Fruit fly (Drosophila melanogaster) whole organism, embryonic: ENCODE results near the gene Cypl.

ENCODE experiments used
- Atf6 ChIP-seq: fragments of 200-800 bp; sonication (Bioruptor generic); IDR thresholded peaks from 2 replicates; pipeline ENCODE4 v1.3.6; 2022; ENCODE audit warnings: missing biosample characterization, missing genetic modification characterization
- B-H2 ChIP-seq: fragments of 200-800 bp; sonication (Bioruptor generic); optimal IDR thresholded peaks from 2 replicates; lab custom pipeline; 2018; ENCODE audit warnings: missing biosample characterization, mild to moderate bottlenecking, missing genetic modification characterization
- CG10565 ChIP-seq: fragments of 200-800 bp; sonication (Bioruptor generic); optimal IDR thresholded peaks from 3 replicates; lab custom pipeline; 2016; ENCODE audit warnings: missing biosample characterization, mild to moderate bottlenecking, missing genetic modification characterization
- CG1233 ChIP-seq: fragments of 200-800 bp; sonication (Bioruptor generic); optimal IDR thresholded peaks from 4 replicates; lab custom pipeline; 2018; ENCODE audit warnings: missing biosample characterization, mild to moderate bottlenecking, missing genetic modification characterization
- CG12744 ChIP-seq: fragments of 200-800 bp; sonication (Bioruptor generic); optimal IDR thresholded peaks from 2 replicates; lab custom pipeline; 2016; ENCODE audit warnings: missing biosample characterization, missing genetic modification characterization
- CG13287 ChIP-seq: fragments of 200-800 bp; sonication (Bioruptor generic); IDR thresholded peaks from 2 replicates; pipeline ENCODE4 v1.3.6; 2022; ENCODE audit warnings: missing biosample characterization, missing genetic modification characterization; ENCODE audit not compliant: partially characterized antibody
- CG13424 ChIP-seq: fragments of 200-800 bp; sonication (Bioruptor generic); optimal IDR thresholded peaks from 2 replicates; lab custom pipeline; 2019; ENCODE audit warnings: missing biosample characterization, mild to moderate bottlenecking, missing genetic modification characterization, moderate library complexity
- CG13894 ChIP-seq: fragments of 200-800 bp; sonication (Bioruptor generic); optimal IDR thresholded peaks from 3 replicates; lab custom pipeline; 2018; ENCODE audit warnings: missing biosample characterization, mild to moderate bottlenecking, missing genetic modification characterization, moderate library complexity
- CG1529 ChIP-seq: fragments of 200-800 bp; sonication (Bioruptor generic); optimal IDR thresholded peaks from 3 replicates; lab custom pipeline; 2018; ENCODE audit warnings: missing biosample characterization, missing genetic modification characterization
- CG1602 ChIP-seq: fragments of 200-800 bp; sonication (Bioruptor generic); optimal IDR thresholded peaks from 3 replicates; lab custom pipeline; 2016; ENCODE audit warnings: missing biosample characterization, missing genetic modification characterization
- CG31388 ChIP-seq: fragments of 200-800 bp; sonication (Bioruptor generic); optimal IDR thresholded peaks from 2 replicates; lab custom pipeline; 2016; ENCODE audit warnings: missing biosample characterization, missing genetic modification characterization
- CG31441 ChIP-seq: fragments of 200-800 bp; sonication (Bioruptor generic); IDR thresholded peaks from 2 replicates; pipeline ENCODE4 v1.3.6; 2022; ENCODE audit warnings: missing biosample characterization, missing genetic modification characterization
- CG4707 ChIP-seq: fragments of 200-800 bp; sonication (Bioruptor generic); optimal IDR thresholded peaks from 2 replicates; lab custom pipeline; 2018; ENCODE audit warnings: missing biosample characterization, mild to moderate bottlenecking, missing genetic modification characterization, moderate library complexity
- CG4820 ChIP-seq: fragments of 200-800 bp; sonication (Bioruptor generic); optimal IDR thresholded peaks from 3 replicates; lab custom pipeline; 2016; ENCODE audit warnings: missing biosample characterization, missing genetic modification characterization
- CG7556 ChIP-seq: fragments of 200-800 bp; sonication (Bioruptor generic); optimal IDR thresholded peaks from 2 replicates; lab custom pipeline; 2017; ENCODE audit warnings: missing biosample characterization, mild to moderate bottlenecking, missing genetic modification characterization
- CG9437 ChIP-seq: fragments of 200-800 bp; sonication (Bioruptor generic); optimal IDR thresholded peaks from 2 replicates; lab custom pipeline; 2018; ENCODE audit warnings: missing biosample characterization, mild to moderate bottlenecking, missing genetic modification characterization
- CG9797 ChIP-seq: fragments of 200-800 bp; sonication (Bioruptor generic); optimal IDR thresholded peaks from 3 replicates; lab custom pipeline; 2018; ENCODE audit warnings: missing biosample characterization, mild to moderate bottlenecking, missing genetic modification characterization
- CHES-1-like ChIP-seq: fragments of 200-800 bp; sonication (Bioruptor generic); optimal IDR thresholded peaks from 2 replicates; lab custom pipeline; 2016; ENCODE audit warnings: missing biosample characterization, missing genetic modification characterization
- CkIIα-i1 ChIP-seq: fragments of 200-800 bp; sonication (Bioruptor generic); IDR thresholded peaks from 2 replicates; pipeline ENCODE4 v1.3.6; 2022; ENCODE audit warnings: missing biosample characterization, missing genetic modification characterization
- D ChIP-seq, 2 experiments: fragments of 200-800 bp in 1 of 2; fragments of >200 bp in 1 of 2; sonication (Bioruptor generic) in 1 of 2; optimal IDR thresholded peaks; 2 replicates in 1 of 2; 3 replicates in 1 of 2; lab custom pipeline; 2017; ENCODE audit warnings: mild to moderate bottlenecking in 1 of 2, missing biosample characterization in 1 of 2, missing genetic modification characterization in 1 of 2, missing genetic modification reagents in 1 of 2
- Dad ChIP-seq: fragments of 200-800 bp; sonication (Bioruptor generic); optimal IDR thresholded peaks from 3 replicates; lab custom pipeline; 2016; ENCODE audit warnings: missing biosample characterization, missing genetic modification characterization
- Dbx ChIP-seq: fragments of 200-800 bp; sonication (Bioruptor generic); IDR thresholded peaks from 3 replicates; pipeline ENCODE4 v1.3.6; 2022; ENCODE audit warnings: missing biosample characterization, missing genetic modification characterization
- Dfd ChIP-seq, 2 experiments: fragments of >200 bp; optimal IDR thresholded peaks; 2 replicates each; lab custom pipeline; 2017; ENCODE audit warnings: missing biosample characterization in 2 of 2, missing genetic modification characterization in 2 of 2
- Hr39 ChIP-seq: fragments of >200 bp; optimal IDR thresholded peaks from 2 replicates; lab custom pipeline; 2017
- Hr78 ChIP-seq, 2 experiments: fragments of 200-800 bp in 1 of 2; fragments of >200 bp in 1 of 2; sonication (Bioruptor generic) in 1 of 2; optimal IDR thresholded peaks; 2 replicates each; lab custom pipeline; 2017 to 2019; ENCODE audit warnings: missing biosample characterization in 2 of 2, missing genetic modification characterization in 2 of 2, mild to moderate bottlenecking in 1 of 2, moderate library complexity in 1 of 2
- MESR4 ChIP-seq: fragments of 200-800 bp; sonication (Bioruptor generic); optimal IDR thresholded peaks from 2 replicates; lab custom pipeline; 2018; ENCODE audit warnings: missing biosample characterization, mild to moderate bottlenecking, missing genetic modification characterization, moderate library complexity
- Max ChIP-seq: fragments of 200-800 bp; sonication (Bioruptor generic); optimal IDR thresholded peaks from 2 replicates; lab custom pipeline; 2016; ENCODE audit warnings: missing biosample characterization, mild to moderate bottlenecking, missing genetic modification characterization
- NFAT ChIP-seq: fragments of 200-800 bp; sonication (Bioruptor generic); IDR thresholded peaks from 2 replicates; pipeline ENCODE4 v1.3.6; 2022; ENCODE audit warnings: missing biosample characterization, missing genetic modification characterization
- Pdp1 ChIP-seq, 2 experiments: fragments of 200-800 bp; sonication (Bioruptor generic); optimal IDR thresholded peaks; 3 replicates each; lab custom pipeline; 2016; ENCODE audit warnings: missing biosample characterization in 2 of 2, missing genetic modification characterization in 2 of 2, mild to moderate bottlenecking in 1 of 2, moderate library complexity in 1 of 2
- Sry-β ChIP-seq: fragments of 200-800 bp; sonication (Bioruptor generic); optimal IDR thresholded peaks from 2 replicates; lab custom pipeline; 2018; ENCODE audit warnings: missing biosample characterization, mild to moderate bottlenecking, missing genetic modification characterization, moderate library complexity
- bowl ChIP-seq: fragments of 200-800 bp; sonication (Bioruptor generic); IDR thresholded peaks from 2 replicates; pipeline ENCODE4 v1.3.6; 2022; ENCODE audit warnings: missing biosample characterization, missing genetic modification characterization
- dysf ChIP-seq: fragments of 200-800 bp; sonication (Bioruptor generic); IDR thresholded peaks from 3 replicates; pipeline ENCODE4 v1.3.6; 2022; ENCODE audit warnings: missing biosample characterization, missing genetic modification characterization
- grn ChIP-seq: fragments of 200-800 bp; sonication (Bioruptor generic); optimal IDR thresholded peaks from 3 replicates; lab custom pipeline; 2017; ENCODE audit warnings: missing biosample characterization, missing genetic modification characterization
- hkb ChIP-seq, 2 experiments: fragments of 200-800 bp in 1 of 2; fragments of >200 bp in 1 of 2; sonication (Bioruptor generic) in 1 of 2; IDR thresholded peaks in 1 of 2; optimal IDR thresholded peaks in 1 of 2; 2 replicates each; pipeline versions ENCODE4 v1.3.6 to Lab custom; 2017 to 2022; ENCODE audit warnings: missing biosample characterization in 1 of 2, missing genetic modification characterization in 1 of 2
- oc ChIP-seq: fragments of 200-800 bp; sonication (Bioruptor generic); optimal IDR thresholded peaks from 2 replicates; lab custom pipeline; 2018; ENCODE audit warnings: missing biosample characterization, mild to moderate bottlenecking, missing genetic modification characterization, moderate library complexity
- odd ChIP-seq: fragments of 200-800 bp; sonication (Bioruptor generic); optimal IDR thresholded peaks from 2 replicates; lab custom pipeline; 2017; ENCODE audit warnings: missing biosample characterization, mild to moderate bottlenecking, missing genetic modification characterization
- pros ChIP-seq: fragments of 200-800 bp; sonication (Bioruptor generic); optimal IDR thresholded peaks from 3 replicates; lab custom pipeline; 2019; ENCODE audit warnings: missing biosample characterization, mild to moderate bottlenecking, missing genetic modification characterization, moderate library complexity
- psq ChIP-seq: fragments of 200-800 bp; sonication (Bioruptor generic); optimal IDR thresholded peaks from 2 replicates; lab custom pipeline; 2017; ENCODE audit warnings: missing biosample characterization, missing genetic modification characterization
- ro ChIP-seq: fragments of 200-800 bp; sonication (Bioruptor generic); IDR thresholded peaks from 2 replicates; pipeline ENCODE4 v1.3.6; 2022; ENCODE audit warnings: missing biosample characterization, missing genetic modification characterization
- row ChIP-seq: fragments of 200-800 bp; sonication (Bioruptor generic); IDR thresholded peaks from 3 replicates; pipeline ENCODE4 v1.3.6; 2022; ENCODE audit warnings: missing biosample characterization, missing genetic modification characterization
- salm ChIP-seq: fragments of 200-800 bp; sonication (Bioruptor generic); optimal IDR thresholded peaks from 2 replicates; lab custom pipeline; 2018; ENCODE audit warnings: missing biosample characterization, mild to moderate bottlenecking, missing genetic modification characterization
- sd ChIP-seq: fragments of 200-800 bp; sonication (Bioruptor generic); optimal IDR thresholded peaks from 3 replicates; lab custom pipeline; 2018; ENCODE audit warnings: missing biosample characterization, mild to moderate bottlenecking, missing genetic modification characterization, moderate library complexity
- sens ChIP-seq: fragments of 200-800 bp; sonication (Bioruptor generic); peaks from one replicate; lab custom pipeline; 2016; ENCODE audit warnings: missing biosample characterization, missing genetic modification characterization
- sim ChIP-seq: fragments of 200-800 bp; sonication (Bioruptor generic); IDR thresholded peaks from 2 replicates; pipeline ENCODE4 v1.3.6; 2022; ENCODE audit warnings: missing biosample characterization, missing genetic modification characterization
- sna ChIP-seq: fragments of 200-800 bp; sonication (Bioruptor generic); IDR thresholded peaks from 2 replicates; pipeline ENCODE4 v1.3.6; 2022; ENCODE audit warnings: missing biosample characterization, missing genetic modification characterization; ENCODE audit not compliant: partially characterized antibody
- sob ChIP-seq: fragments of 200-800 bp; sonication (Bioruptor generic); IDR thresholded peaks from 2 replicates; pipeline ENCODE4 v1.3.6; 2022; ENCODE audit warnings: missing biosample characterization, missing genetic modification characterization
- sr ChIP-seq: fragments of 200-800 bp; sonication (Bioruptor generic); IDR thresholded peaks from 3 replicates; pipeline ENCODE4 v1.3.6; 2022; ENCODE audit warnings: missing biosample characterization, missing genetic modification characterization
- tap ChIP-seq: fragments of 200-800 bp; optimal IDR thresholded peaks from 3 replicates; lab custom pipeline; 2019; ENCODE audit warnings: missing biosample characterization, mild to moderate bottlenecking, missing genetic modification characterization, moderate library complexity
- vvl ChIP-seq: fragments of 200-800 bp; sonication (Bioruptor generic); IDR thresholded peaks from 2 replicates; pipeline ENCODE4 v1.3.6; 2022; ENCODE audit warnings: missing biosample characterization, missing genetic modification characterization
- z ChIP-seq: fragments of 200-800 bp; sonication (Bioruptor generic); IDR thresholded peaks from 3 replicates; pipeline ENCODE4 v1.3.6; 2022; ENCODE audit warnings: missing biosample characterization, missing genetic modification characterization

The Cypl gene

dm6 chr3L:516948-517599, 25.7 kb downstream of the Cypl start (continued):
- TF ChIP-seq B-H2 (GFP tag; lab: Kevin White, UChicago) (no peak), CG9437 (GFP tag; lab: Kevin White, UChicago) (peak; percentile 15), sim (GFP tag; lab: Robert Waterston, UW) (no peak; the same call in 1 of the 2 replicates), pros (no peak), CG31441 (GFP tag; lab: Robert Waterston, UW) (peak; percentile 71), sna (GFP tag; lab: Robert Waterston, UW) (no peak), sens (peak; percentile 89), CG12744 (GFP tag; lab: Kevin White, UChicago) (no peak), CHES-1-like (GFP tag; lab: Kevin White, UChicago) (no peak), Dbx (no peak), CG1602 (no peak), ro (GFP tag; lab: Robert Waterston, UW) (no peak), Hr39 (lab: Kevin White, UChicago) (no peak), Sry-β (GFP tag; lab: Kevin White, UChicago) (no peak), CG7556 (GFP tag; lab: Kevin White, UChicago) (peak; percentile 5), oc (peak; percentile 29), MESR4 (GFP tag; lab: Kevin White, UChicago) (no peak), z (no peak), CG13424 (peak; percentile 19), grn (GFP tag; lab: Kevin White, UChicago) (no peak), CkIIα-i1 (GFP tag; lab: Robert Waterston, UW) (no peak), dysf (GFP tag; lab: Robert Waterston, UW) (peak; percentile 50; the same call in 1 of the 3 replicates), CG10565 (GFP tag; lab: Kevin White, UChicago) (no peak), CG4707 (GFP tag; lab: Kevin White, UChicago) (no peak), Dfd (GFP tag; optimal IDR thresholded peaks at IDR 0.05; lab: Kevin White, UChicago) (no peak), CG4820 (GFP tag; lab: Kevin White, UChicago) (no peak), sd (tag; lab: Kevin White, UChicago) (no peak), salm (tag; lab: Kevin White, UChicago) (no peak), bowl (GFP tag; lab: Robert Waterston, UW) (no peak), vvl (GFP tag; lab: Robert Waterston, UW) (peak; percentile 79; the same call in 1 of the 2 replicates), Atf6 (GFP tag; lab: Robert Waterston, UW) (no peak), hkb (optimal IDR thresholded peaks at IDR 0.05; lab: Kevin White, UChicago) (no peak), hkb (GFP tag; IDR thresholded peaks at IDR 0.05; lab: Robert Waterston, UW) (peak; percentile 51; the same call in 1 of the 2 replicates), tap (peak; percentile 26), sob (GFP tag; lab: Robert Waterston, UW) (no peak), Max (no peak), CG1529 (peak; percentile 26), odd (GFP tag; lab: Kevin White, UChicago) (no peak), psq (GFP tag; lab: Kevin White, UChicago) (no peak), CG13287 (GFP tag; lab: Robert Waterston, UW) (no peak), NFAT (GFP tag; lab: Robert Waterston, UW) (no peak), CG31388 (GFP tag; lab: Kevin White, UChicago) (no peak), row (GFP tag; lab: Robert Waterston, UW) (peak; percentile 54), Pdp1 (GFP tag; optimal IDR thresholded peaks at IDR 0.05; lab: Kevin White, UChicago) (no peak), D (optimal IDR thresholded peaks at IDR 0.05; lab: Kevin White, UChicago) (no peak), D (GFP tag; optimal IDR thresholded peaks at IDR 0.05; lab: Kevin White, UChicago) (peak; percentile 27), sr (GFP tag; lab: Robert Waterston, UW) (no peak), Hr78 (GFP tag; optimal IDR thresholded peaks at IDR 0.05; lab: Kevin White, UChicago) (no peak), Dad (GFP tag; lab: Kevin White, UChicago) (no peak), CG13894 (tag; lab: Kevin White, UChicago) (no peak), CG1233 (peak; percentile 4), CG9797 (GFP tag; lab: Kevin White, UChicago) (no peak)
